Worm (Caenorhabditis elegans): ENCODE results near the gene mlcd-1.

Gene mlcd-1

DNA sequence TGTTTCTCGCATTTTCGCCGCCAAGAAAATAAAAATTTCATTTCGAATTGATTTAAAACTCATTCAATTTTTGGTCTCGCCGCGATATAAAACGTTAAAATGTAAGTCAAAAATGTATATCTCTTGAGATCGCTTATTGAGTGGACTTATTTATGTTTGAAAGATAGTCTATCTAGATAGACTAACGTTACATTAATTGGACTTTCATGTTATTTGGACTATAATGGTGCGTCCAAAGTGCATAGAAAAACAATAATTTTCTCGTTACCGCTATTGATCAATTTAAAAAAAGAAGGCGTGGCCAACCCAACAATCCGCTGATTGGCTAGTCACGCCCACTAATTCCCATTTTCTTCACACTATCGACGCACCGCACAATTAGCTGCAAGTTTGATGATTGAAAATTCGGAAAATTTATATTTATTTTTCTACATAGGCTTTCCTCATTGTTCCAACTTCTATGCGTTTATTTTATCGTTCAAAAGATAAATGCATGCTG, 16.2 kb upstream of the mlcd-1 start, which contains the start of gene F35G12.5:
Gene F35G12.5 (plus strand): TSS at position 51 of the 499 bp plus-strand sequence.
- TF ChIP-seq D1046.2 (GFP tag; IDR thresholded peaks at IDR 0.05) (no peak), hmg-1.1 (GFP tag; IDR thresholded peaks at IDR 0.05) (no peak), daf-8 (GFP tag; IDR thresholded peaks at IDR 0.05) (no peak), php-3 (GFP tag; IDR thresholded peaks at IDR 0.05) (no peak)

DNA sequence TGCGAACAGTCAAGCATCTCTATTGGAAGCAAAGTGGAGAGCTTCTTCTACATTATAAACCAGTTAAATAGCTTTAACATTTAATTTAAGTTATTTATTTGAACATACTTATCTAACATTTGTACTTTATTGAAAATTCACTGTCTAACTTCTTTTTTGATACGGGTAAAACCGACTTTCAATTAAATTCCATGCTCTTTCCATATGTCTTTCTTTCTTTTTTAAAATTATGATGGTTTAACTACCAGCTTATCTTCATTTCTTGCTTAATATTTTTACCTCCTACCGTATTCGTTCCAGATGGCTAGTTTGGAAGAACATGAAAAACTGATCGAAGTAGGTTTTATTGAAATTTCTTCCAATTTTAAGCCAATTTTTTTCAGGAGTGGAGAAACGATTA, 13.6 kb upstream of the mlcd-1 start, which contains the start of gene F35G12.12:
Gene F35G12.12 (plus strand): TSS at position 301 of the 400 bp plus-strand sequence.
- no peak for TF ChIP-seq snpc-4 (tag; optimal IDR thresholded peaks at IDR 0.05)
- TF ChIP-seq tag-97 (GFP tag; IDR thresholded peaks at IDR 0.05): no peak
- TF ChIP-seq hlh-30 (tag; optimal IDR thresholded peaks at IDR 0.05; ENCODE audit: insufficient read depth): no peak
- TF ChIP-seq madf-9 (GFP tag; conservative IDR thresholded peaks at IDR 0.05): no peak
- TF ChIP-seq hlh-11 (tag; optimal IDR thresholded peaks at IDR 0.05): no peak
- TF ChIP-seq D1046.2 (GFP tag; IDR thresholded peaks at IDR 0.05): no peak
- no peak for TF ChIP-seq daf-19 (GFP tag; conservative IDR thresholded peaks at IDR 0.05)
- no peak for TF ChIP-seq ceh-32 (tag; optimal IDR thresholded peaks at IDR 0.05; ENCODE audit: poor library complexity)
- TF ChIP-seq pqm-1 (tag; optimal IDR thresholded peaks at IDR 0.05): no peak
- no peak for TF ChIP-seq Y75B8A.6 (GFP tag; IDR thresholded peaks at IDR 0.05)
- TF ChIP-seq nhr-28 (tag; optimal IDR thresholded peaks at IDR 0.05): no peak
- TF ChIP-seq ztf-7 (tag; optimal IDR thresholded peaks at IDR 0.05): no peak
- no peak for TF ChIP-seq fkh-10 (GFP tag; optimal IDR thresholded peaks at IDR 0.05)
- TF ChIP-seq ceh-28 (tag; optimal IDR thresholded peaks at IDR 0.05): no peak

DNA sequence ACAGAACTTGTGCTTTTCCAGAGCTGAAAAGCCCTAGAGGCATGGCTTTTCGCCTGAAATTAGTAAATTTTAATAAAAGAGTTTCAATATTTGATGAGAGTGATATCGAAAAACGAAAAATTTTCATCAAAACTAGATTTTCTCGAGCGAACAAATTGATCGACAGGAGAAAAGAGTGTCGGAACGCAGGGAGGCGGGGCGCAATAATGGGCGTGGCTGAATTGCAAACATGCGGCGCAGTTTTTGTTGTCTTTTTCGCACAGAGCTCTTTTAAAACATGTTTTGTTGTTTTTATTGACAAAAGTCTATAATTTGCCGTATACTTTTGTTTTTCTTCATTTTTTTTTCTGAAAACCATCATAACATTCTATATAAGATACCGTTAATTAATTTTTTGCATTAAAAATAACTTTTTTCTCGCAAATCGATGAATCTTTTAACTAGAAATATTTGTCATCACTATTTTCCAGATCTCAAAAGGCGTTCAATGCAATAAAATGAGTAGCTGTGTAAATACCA, 10.5 kb upstream of the mlcd-1 start, which contains the start of the genes sel-5 and wdr-48:
Gene sel-5 (minus strand): TSS at position 53 of the 519 bp plus-strand sequence.
Gene wdr-48 (plus strand): TSS at position 469 of the 519 bp plus-strand sequence.
- TF ChIP-seq ceh-20 (GFP tag; IDR thresholded peaks at IDR 0.05) (no peak), snpc-1.2 (GFP tag; IDR thresholded peaks at IDR 0.05) (no peak), mes-2 (tag; optimal IDR thresholded peaks at IDR 0.05; ENCODE audit: poor library complexity, severe bottlenecking) (peak; percentile 66), dpl-1 (GFP tag; optimal IDR thresholded peaks at IDR 0.05) (peak; percentile 47), rbr-2 (tag; optimal IDR thresholded peaks at IDR 0.05) (peak; percentile 5), nhr-6 (tag; optimal IDR thresholded peaks at IDR 0.05) (peak; percentile 22), D1046.2 (GFP tag; IDR thresholded peaks at IDR 0.05) (no peak), pha-4 (GFP tag; IDR thresholded peaks at IDR 0.05) (no peak), pha-4 (tag; optimal IDR thresholded peaks at IDR 0.05) (peak; percentile 1), mep-1 (tag; optimal IDR thresholded peaks at IDR 0.05) (peak; percentile 55), hlh-30 (tag; optimal IDR thresholded peaks at IDR 0.05; ENCODE audit: insufficient read depth) (peak; percentile 28), lsy-2 (tag; optimal IDR thresholded peaks at IDR 0.05) (peak in 1 of 2 experiments; percentile 62), mxl-3 (GFP tag; optimal IDR thresholded peaks at IDR 0.05) (no peak), daf-16 (GFP tag; optimal IDR thresholded peaks at IDR 0.05) (no peak), daf-16 (tag; optimal IDR thresholded peaks at IDR 0.05) (peak; percentile 33), dve-1 (tag; optimal IDR thresholded peaks at IDR 0.05; ENCODE audit: insufficient read depth) (peak; percentile 25), daf-12 (tag; optimal IDR thresholded peaks at IDR 0.05) (no peak), nhr-111 (GFP tag; optimal IDR thresholded peaks at IDR 0.05) (no peak), nhr-28 (tag; optimal IDR thresholded peaks at IDR 0.05) (peak; percentile 38), zfp-3 (GFP tag; conservative IDR thresholded peaks at IDR 0.05) (no peak)

DNA sequence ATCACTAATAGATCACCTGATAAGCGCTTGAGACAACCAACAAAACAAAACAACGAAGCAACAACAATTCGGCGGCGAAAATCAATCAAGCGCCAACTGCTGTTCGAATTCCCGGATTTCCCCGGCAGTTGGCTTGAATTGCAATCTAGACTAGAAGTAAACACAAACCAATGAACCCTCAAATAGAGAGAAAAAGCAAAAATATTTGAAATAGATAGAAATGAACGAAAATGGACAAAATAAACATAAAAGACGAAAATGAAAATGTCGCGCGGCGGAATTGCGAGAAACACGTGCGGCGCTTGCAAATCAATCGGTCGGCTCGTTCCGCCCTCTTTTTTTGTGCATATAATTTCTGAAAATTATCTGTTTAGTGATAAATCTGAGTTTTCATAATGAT, 525 bp upstream of the mlcd-1 start, which contains the start of gene idhg-1:
Gene idhg-1 (plus strand): TSS at position 343 of the 400 bp plus-strand sequence.
- TF ChIP-seq egl-43 (GFP tag; IDR thresholded peaks at IDR 0.05): peak; percentile 64
- peak; percentile 63 for TF ChIP-seq rbr-2 (tag; optimal IDR thresholded peaks at IDR 0.05)
- peak; percentile 13 for TF ChIP-seq fkh-10 (GFP tag; optimal IDR thresholded peaks at IDR 0.05)
- peak; percentile 4 for TF ChIP-seq nhr-77 (tag; optimal IDR thresholded peaks at IDR 0.05)
- peak; percentile 35 for TF ChIP-seq F37D6.2 (tag; optimal IDR thresholded peaks at IDR 0.05)
- peak; percentile 76; the same call in 1 of the 2 replicates for TF ChIP-seq T26A8.4 (GFP tag; IDR thresholded peaks at IDR 0.05)
- peak in 1 of 2 experiments; percentile 63 for TF ChIP-seq hif-1 (tag; optimal IDR thresholded peaks at IDR 0.05)
- TF ChIP-seq dve-1 (tag; optimal IDR thresholded peaks at IDR 0.05; ENCODE audit: insufficient read depth): peak; percentile 78
- TF ChIP-seq hmg-1.1 (GFP tag; IDR thresholded peaks at IDR 0.05): peak; percentile 61; the same call in 1 of the 2 replicates
- peak; percentile 95 for TF ChIP-seq mes-2 (tag; optimal IDR thresholded peaks at IDR 0.05; ENCODE audit: poor library complexity, severe bottlenecking)
- TF ChIP-seq nhr-76 (tag; optimal IDR thresholded peaks at IDR 0.05): peak; percentile 5
- TF ChIP-seq nhr-11 (tag; optimal IDR thresholded peaks at IDR 0.05): peak; percentile 71
- no peak for TF ChIP-seq ceh-82 (tag; optimal IDR thresholded peaks at IDR 0.05)
- TF ChIP-seq nhr-102 (tag; optimal IDR thresholded peaks at IDR 0.05): peak; percentile 47
- peak; percentile 63; the same call in 1 of the 2 replicates for TF ChIP-seq Y75B8A.6 (GFP tag; IDR thresholded peaks at IDR 0.05)
- TF ChIP-seq pqm-1 (tag; optimal IDR thresholded peaks at IDR 0.05): peak; percentile 29
- TF ChIP-seq nhr-28 (tag; optimal IDR thresholded peaks at IDR 0.05): peak; percentile 24
- TF ChIP-seq hlh-30 (tag; optimal IDR thresholded peaks at IDR 0.05; ENCODE audit: insufficient read depth): peak; percentile 58
- TF ChIP-seq duxl-1 (tag; optimal IDR thresholded peaks at IDR 0.05; ENCODE audit: poor library complexity): peak; percentile 70

All from whole organism, L4 larva.